Worm (Caenorhabditis elegans) whole organism, L4 larva: ENCODE measurements around the gene spp-30.

Source experiments
- R02D3.7 ChIP-seq: fragments of 150-350 bp; sonication (generic microtip); optimal IDR thresholded peaks from 3 replicates; lab custom pipeline; 2014; ENCODE audit warnings: missing biosample characterization, missing genetic modification characterization
- ama-1 ChIP-seq: fragments of 150-350 bp; optimal IDR thresholded peaks from 2 replicates; lab custom pipeline; 2014; ENCODE audit warnings: inconsistent platforms, mixed read lengths
- daf-12 ChIP-seq: fragments of 150-350 bp; optimal IDR thresholded peaks from 2 replicates; lab custom pipeline; 2014; ENCODE audit warnings: missing biosample characterization, missing genetic modification reagents, missing genetic modification characterization
- gei-8 ChIP-seq: fragments of 200-800 bp; sonication (Bioruptor generic); optimal IDR thresholded peaks from 2 replicates; lab custom pipeline; 2018; ENCODE audit warnings: mild to moderate bottlenecking, missing genetic modification characterization, missing compliant biosample characterization
- lin-39 ChIP-seq: fragments of 150-350 bp; optimal IDR thresholded peaks from 2 replicates; lab custom pipeline; 2014; ENCODE audit warnings: missing biosample characterization, missing genetic modification reagents, missing genetic modification characterization
- nhr-42 ChIP-seq: fragments of 200-800 bp; sonication (Bioruptor generic); IDR thresholded peaks from 2 replicates; pipeline ENCODE4 v1.3.6; 2022; ENCODE audit warnings: missing genetic modification characterization, missing compliant biosample characterization
- nhr-6 ChIP-seq: fragments of 150-350 bp; optimal IDR thresholded peaks from 2 replicates; lab custom pipeline; 2014; ENCODE audit warnings: missing biosample characterization, missing genetic modification characterization
- nhr-76 ChIP-seq: fragments of 150-350 bp; optimal IDR thresholded peaks from 2 replicates; lab custom pipeline; 2014; ENCODE audit warnings: missing biosample characterization, missing genetic modification characterization
- skn-1 ChIP-seq: fragments of 150-350 bp; optimal IDR thresholded peaks from 2 replicates; lab custom pipeline; 2014; ENCODE audit warnings: missing biosample characterization, missing genetic modification characterization
- unc-130 ChIP-seq: sonication (generic microtip); optimal IDR thresholded peaks from 2 replicates; lab custom pipeline; 2016; ENCODE audit warnings: missing genetic modification reagents, missing genetic modification characterization, missing compliant biosample characterization
- ztf-11 ChIP-seq: fragments of 150-350 bp; optimal IDR thresholded peaks from 2 replicates; lab custom pipeline; 2014; ENCODE audit warnings: missing biosample characterization, missing genetic modification characterization

- TF ChIP-seq nhr-42 (GFP tag; lab: Robert Waterston, UW) (no peak), unc-130 (GFP tag; lab: Kevin White, UChicago) (no peak), ztf-11 (tag; lab: Kevin White, UChicago) (no peak), gei-8 (GFP tag; lab: Kevin White, UChicago) (no peak), lin-39 (tag; lab: Kevin White, UChicago) (no peak), daf-12 (no peak), nhr-6 (tag; lab: Kevin White, UChicago) (no peak), ama-1 (no peak), nhr-76 (tag; lab: Kevin White, UChicago) (no peak), R02D3.7 (tag; lab: Kevin White, UChicago) (no peak), skn-1 (tag; lab: Kevin White, UChicago) (no peak)
Measured at ce11 chrX:11592539-11592938, 35.9 kb downstream of the spp-30 start.
